In genomic region chrX:7558646-7559045, dm6 we compare ENCODE assay signal across 4 fruit fly cellular contexts.
TF ChIP-seq lines count a peak whose summit lies in the region.

No protein-coding gene starts in this region.

- TF ChIP-seq CTCF in whole organism, embryonic (GFP tag; optimal IDR thresholded peaks at IDR 0.05; lab: Kevin White, UChicago) = no peak

TF ChIP-seq in whole organism, embryonic, 481 proteins besides CTCF, POLR2A, EP300 and RAD21:
- TF ChIP-seq lab (GFP tag; optimal IDR thresholded peaks at IDR 0.05; lab: Kevin White, UChicago) = no peak
- no peak for TF ChIP-seq wek (GFP tag; optimal IDR thresholded peaks at IDR 0.05; lab: Kevin White, UChicago)
- TF ChIP-seq disco-r (GFP tag; optimal IDR thresholded peaks at IDR 0.05; lab: Kevin White, UChicago) = no peak
- no peak for TF ChIP-seq fu2 (GFP tag; optimal IDR thresholded peaks at IDR 0.05; lab: Kevin White, UChicago)
- no peak for TF ChIP-seq CHES-1-like (GFP tag; optimal IDR thresholded peaks at IDR 0.05; lab: Kevin White, UChicago)
- TF ChIP-seq slbo (GFP tag; IDR thresholded peaks at IDR 0.05; lab: Robert Waterston, UW) = no peak
- no peak for TF ChIP-seq CrebB (tag; optimal IDR thresholded peaks at IDR 0.05; lab: Kevin White, UChicago)
- TF ChIP-seq mld (GFP tag; IDR thresholded peaks at IDR 0.05; lab: Robert Waterston, UW; ENCODE audit: partially characterized antibody) = no peak
- TF ChIP-seq ham (GFP tag; IDR thresholded peaks at IDR 0.05; lab: Robert Waterston, UW) = no peak
- TF ChIP-seq CG2712 (tag; optimal IDR thresholded peaks at IDR 0.05; lab: Kevin White, UChicago) = no peak
- peak; percentile 53 for TF ChIP-seq sens (GFP tag; lab: Kevin White, UChicago)
- 0 out of 2 replicates have a peak, but pooled peaks have one; percentile 11 for TF ChIP-seq Drgx (GFP tag; IDR thresholded peaks at IDR 0.05; lab: Robert Waterston, UW)
- TF ChIP-seq CG6272 (GFP tag; IDR thresholded peaks at IDR 0.05; lab: Robert Waterston, UW) = no peak
- no peak for TF ChIP-seq CG3281 (GFP tag; optimal IDR thresholded peaks at IDR 0.05; lab: Kevin White, UChicago)
- TF ChIP-seq Ets65A (GFP tag; lab: Kevin White, UChicago) = peak; percentile 59
- no peak for TF ChIP-seq HHEX (GFP tag; optimal IDR thresholded peaks at IDR 0.05; lab: Kevin White, UChicago)
- TF ChIP-seq CG4707 (GFP tag; optimal IDR thresholded peaks at IDR 0.05; lab: Kevin White, UChicago) = no peak

TF ChIP-seq in whole organism, prepupa, 60 proteins besides CTCF, POLR2A, EP300 and RAD21 (continues in another document):
- no peak for TF ChIP-seq Lpt (GFP tag; optimal IDR thresholded peaks at IDR 0.05; lab: Kevin White, UChicago)
- TF ChIP-seq Hr38 (GFP tag; optimal IDR thresholded peaks at IDR 0.05; lab: Kevin White, UChicago) = no peak
- TF ChIP-seq salr (GFP tag; optimal IDR thresholded peaks at IDR 0.05; lab: Kevin White, UChicago) = peak in 1 of 2 experiments; percentile 28
- TF ChIP-seq Sox102F (GFP tag; optimal IDR thresholded peaks at IDR 0.05; lab: Kevin White, UChicago) = peak; percentile 56
- TF ChIP-seq CG1621 (tag; optimal IDR thresholded peaks at IDR 0.05; lab: Kevin White, UChicago) = peak; percentile 28
- TF ChIP-seq CG9139 (GFP tag; optimal IDR thresholded peaks at IDR 0.05; lab: Kevin White, UChicago) = no peak
- TF ChIP-seq CG7368 (GFP tag; optimal IDR thresholded peaks at IDR 0.05; lab: Kevin White, UChicago) = peak; percentile 28
- TF ChIP-seq OdsH (GFP tag; optimal IDR thresholded peaks at IDR 0.05; lab: Kevin White, UChicago) = peak; percentile 46
- TF ChIP-seq Met (GFP tag; optimal IDR thresholded peaks at IDR 0.05; lab: Kevin White, UChicago) = peak; percentile 75
- peak; percentile 38 for TF ChIP-seq spab (GFP tag; optimal IDR thresholded peaks at IDR 0.05; lab: Kevin White, UChicago)
- TF ChIP-seq Eip75B (GFP tag; optimal IDR thresholded peaks at IDR 0.05; lab: Kevin White, UChicago) = peak; percentile 41
- peak; percentile 63 for TF ChIP-seq Hr39 (GFP tag; optimal IDR thresholded peaks at IDR 0.05; lab: Kevin White, UChicago)
- no peak for TF ChIP-seq Blimp-1 (GFP tag; optimal IDR thresholded peaks at IDR 0.05; lab: Kevin White, UChicago)
- peak; percentile 60 for TF ChIP-seq CG3919 (GFP tag; optimal IDR thresholded peaks at IDR 0.05; lab: Kevin White, UChicago)
- peak; percentile 58 for TF ChIP-seq CG6163 (GFP tag; IDR thresholded peaks at IDR 0.05; lab: Robert Waterston, UW)
- TF ChIP-seq pdm3 (GFP tag; optimal IDR thresholded peaks at IDR 0.05; lab: Kevin White, UChicago) = peak; percentile 56
- no peak for TF ChIP-seq CG6276 (GFP tag; optimal IDR thresholded peaks at IDR 0.05; lab: Kevin White, UChicago)
- TF ChIP-seq achi (GFP tag; optimal IDR thresholded peaks at IDR 0.05; lab: Kevin White, UChicago) = peak; percentile 34
- peak; percentile 24; the same call in 1 of the 2 replicates for TF ChIP-seq CG15336 (GFP tag; IDR thresholded peaks at IDR 0.05; lab: Robert Waterston, UW)
- TF ChIP-seq Sox15 (GFP tag; optimal IDR thresholded peaks at IDR 0.05; lab: Kevin White, UChicago) = peak; percentile 1
- TF ChIP-seq CG8632 (GFP tag; optimal IDR thresholded peaks at IDR 0.05; lab: Kevin White, UChicago) = peak; percentile 26
- peak in 1 of 2 experiments; percentile 28 for TF ChIP-seq ss (GFP tag; optimal IDR thresholded peaks at IDR 0.05; lab: Kevin White, UChicago)
- no peak for TF ChIP-seq Hr4 (GFP tag; optimal IDR thresholded peaks at IDR 0.05; lab: Kevin White, UChicago)
- TF ChIP-seq CG4318 (GFP tag; optimal IDR thresholded peaks at IDR 0.05; lab: Kevin White, UChicago) = no peak
- peak; percentile 31 for TF ChIP-seq CG32006 (GFP tag; optimal IDR thresholded peaks at IDR 0.05; lab: Kevin White, UChicago)

TF ChIP-seq in whole organism, pupa, 21 proteins besides CTCF, POLR2A, EP300 and RAD21:
- TF ChIP-seq CG32121 (GFP tag; IDR thresholded peaks at IDR 0.05; lab: Robert Waterston, UW) (no peak), CG15710 (tag; optimal IDR thresholded peaks at IDR 0.05; lab: Kevin White, UChicago) (peak; percentile 53), CG14655 (GFP tag; optimal IDR thresholded peaks at IDR 0.05; lab: Kevin White, UChicago) (peak; percentile 47), CG8159 (tag; optimal IDR thresholded peaks at IDR 0.05; lab: Kevin White, UChicago) (peak; percentile 72), gl (tag; optimal IDR thresholded peaks at IDR 0.05; lab: Kevin White, UChicago) (peak; percentile 19), Snoo (tag; optimal IDR thresholded peaks at IDR 0.05; lab: Kevin White, UChicago) (peak; percentile 31), EcR (GFP tag; optimal IDR thresholded peaks at IDR 0.05; lab: Kevin White, UChicago) (no peak), D1 (tag; optimal IDR thresholded peaks at IDR 0.05; lab: Kevin White, UChicago) (no peak), CG4496 (GFP tag; IDR thresholded peaks at IDR 0.05; lab: Robert Waterston, UW) (no peak), CG8301 (tag; optimal IDR thresholded peaks at IDR 0.05; lab: Kevin White, UChicago) (peak; percentile 34), fd96Ca (GFP tag; IDR thresholded peaks at IDR 0.05; lab: Robert Waterston, UW) (no peak), CG9948 (tag; optimal IDR thresholded peaks at IDR 0.05; lab: Kevin White, UChicago) (peak; percentile 65), rn (GFP tag; IDR thresholded peaks at IDR 0.05; lab: Robert Waterston, UW) (no peak), CG12605 (GFP tag; IDR thresholded peaks at IDR 0.05; lab: Robert Waterston, UW) (no peak), Ets98B (GFP tag; IDR thresholded peaks at IDR 0.05; lab: Robert Waterston, UW) (no peak), CG10348 (GFP tag; IDR thresholded peaks at IDR 0.05; lab: Robert Waterston, UW) (no peak), Pif1B (GFP tag; optimal IDR thresholded peaks at IDR 0.05; lab: Kevin White, UChicago) (peak; percentile 1), CG13204 (GFP tag; optimal IDR thresholded peaks at IDR 0.05; lab: Kevin White, UChicago) (no peak), Pif1A (GFP tag; optimal IDR thresholded peaks at IDR 0.05; lab: Kevin White, UChicago) (peak; percentile 35), CG17806 (tag; optimal IDR thresholded peaks at IDR 0.05; lab: Kevin White, UChicago) (peak; percentile 72), CG34367 (tag; optimal IDR thresholded peaks at IDR 0.05; lab: Kevin White, UChicago) (peak; percentile 51)

TF ChIP-seq in whole organism, wandering third instar larva, 38 proteins besides CTCF, POLR2A, EP300 and RAD21:
- TF ChIP-seq rgr (GFP tag; optimal IDR thresholded peaks at IDR 0.05; lab: Kevin White, UChicago) (peak; percentile 52), br (GFP tag; optimal IDR thresholded peaks at IDR 0.05; lab: Kevin White, UChicago) (peak; percentile 12), OdsH (GFP tag; optimal IDR thresholded peaks at IDR 0.05; lab: Kevin White, UChicago) (peak; percentile 22), HLH106 (tag; optimal IDR thresholded peaks at IDR 0.05; lab: Kevin White, UChicago) (peak; percentile 44), CrebA (GFP tag; optimal IDR thresholded peaks at IDR 0.05; lab: Kevin White, UChicago; ENCODE audit: borderline replicate concordance) (no peak), Dfd (GFP tag; optimal IDR thresholded peaks at IDR 0.05; lab: Kevin White, UChicago) (no peak), foxo (GFP tag; optimal IDR thresholded peaks at IDR 0.05; lab: Kevin White, UChicago) (peak in 1 of 2 experiments; percentile 59), tai (GFP tag; optimal IDR thresholded peaks at IDR 0.05; lab: Kevin White, UChicago) (peak; percentile 15), woc (GFP tag; optimal IDR thresholded peaks at IDR 0.05; lab: Kevin White, UChicago) (peak; percentile 36), fru (GFP tag; optimal IDR thresholded peaks at IDR 0.05; lab: Kevin White, UChicago) (peak; percentile 64), h (GFP tag; optimal IDR thresholded peaks at IDR 0.05; lab: Kevin White, UChicago) (peak; percentile 66), Jra (GFP tag; optimal IDR thresholded peaks at IDR 0.05; lab: Kevin White, UChicago) (peak; percentile 12), CG9705 (GFP tag; optimal IDR thresholded peaks at IDR 0.05; lab: Kevin White, UChicago) (no peak), Hr83 (GFP tag; optimal IDR thresholded peaks at IDR 0.05; lab: Kevin White, UChicago; ENCODE audit: poor library complexity, severe bottlenecking) (no peak), psq (GFP tag; optimal IDR thresholded peaks at IDR 0.05; lab: Kevin White, UChicago) (peak; percentile 25), ey (GFP tag; optimal IDR thresholded peaks at IDR 0.05; lab: Kevin White, UChicago) (peak; percentile 55), Sp1 (GFP tag; optimal IDR thresholded peaks at IDR 0.05; lab: Kevin White, UChicago) (peak; percentile 20), dmrt93B (GFP tag; optimal IDR thresholded peaks at IDR 0.05; lab: Kevin White, UChicago) (peak; percentile 19), Hnf4 (GFP tag; optimal IDR thresholded peaks at IDR 0.05; lab: Kevin White, UChicago) (peak; percentile 57), pan (optimal IDR thresholded peaks at IDR 0.05; lab: Kevin White, UChicago) (no peak), brk (GFP tag; optimal IDR thresholded peaks at IDR 0.05; lab: Kevin White, UChicago) (peak; percentile 5)

Comparison
In these comparisons a context has a peak if more than half of its experiments do, and no peak if none do; other contexts are left out.
1. Of the 7 proteins assayed by ChIP-seq in both whole organism, embryonic and whole organism, prepupa: peak only in whole organism, embryonic: none; only in whole organism, prepupa: Hr39 and Sox102F; in both: none; in neither: 5.